Worm (Caenorhabditis elegans) whole organism, L1 larva: ENCODE results near the gene C44H9.4.

Experiments
- C04F5.9 ChIP-seq: sonication (generic microtip); optimal IDR thresholded peaks from 2 replicates; lab custom pipeline; 2016; ENCODE audit warnings: missing genetic modification characterization, missing compliant biosample characterization
- alr-1 ChIP-seq: fragments of 200-800 bp; sonication (Bioruptor generic); optimal IDR thresholded peaks from 2 replicates; lab custom pipeline; 2018; ENCODE audit warnings: borderline replicate concordance, mild to moderate bottlenecking, missing genetic modification characterization, missing compliant biosample characterization
- aly-2 ChIP-seq: fragments of 150-350 bp; optimal IDR thresholded peaks from 2 replicates; lab custom pipeline; 2014; ENCODE audit warnings: missing biosample characterization, missing genetic modification characterization
- blmp-1 ChIP-seq: fragments of 150-350 bp; optimal IDR thresholded peaks from 2 replicates; lab custom pipeline; 2014; ENCODE audit warnings: missing biosample characterization, missing genetic modification characterization
- ceh-63 ChIP-seq: fragments of 200-800 bp; sonication (Bioruptor generic); optimal IDR thresholded peaks from 2 replicates; lab custom pipeline; 2018; ENCODE audit warnings: mild to moderate bottlenecking, missing genetic modification characterization, missing compliant biosample characterization
- ceh-8 ChIP-seq: fragments of 200-800 bp; sonication (Bioruptor generic); optimal IDR thresholded peaks from 2 replicates; lab custom pipeline; 2018; ENCODE audit warnings: mild to moderate bottlenecking, missing genetic modification characterization, moderate library complexity, missing compliant biosample characterization
- ceh-82 ChIP-seq, 3 experiments: fragments of 150-350 bp in 1 of 3; sonication (generic microtip) in 2 of 3; optimal IDR thresholded peaks; 2 replicates each; lab custom pipeline; 2014 to 2017; ENCODE audit warnings: missing biosample characterization in 3 of 3, missing genetic modification characterization in 3 of 3
- ceh-88 ChIP-seq: fragments of 200-800 bp; sonication (Bioruptor generic); IDR thresholded peaks from 2 replicates; pipeline ENCODE4 v1.3.6; 2022; ENCODE audit warnings: missing genetic modification characterization, missing compliant biosample characterization
- dsc-1 ChIP-seq: sonication (generic microtip); optimal IDR thresholded peaks from 2 replicates; lab custom pipeline; 2016; ENCODE audit warnings: mild to moderate bottlenecking, missing genetic modification characterization, missing compliant biosample characterization
- elt-2 ChIP-seq: sonication (generic microtip); optimal IDR thresholded peaks from 2 replicates; lab custom pipeline; 2016; ENCODE audit warnings: missing genetic modification characterization, mild to moderate bottlenecking, inconsistent platforms, missing compliant biosample characterization, missing genetic modification reagents
- elt-3 ChIP-seq, 6 experiments: fragments of 150-350 bp in 1 of 6; sonication (generic microtip); optimal IDR thresholded peaks; 2 replicates each; lab custom pipeline; 2017 to 2018; ENCODE audit warnings: missing biosample characterization in 6 of 6, missing genetic modification characterization in 6 of 6, inconsistent platforms in 1 of 6
- ets-5 ChIP-seq: fragments of 200-800 bp; sonication (Bioruptor generic); IDR thresholded peaks from 2 replicates; pipeline ENCODE4 v1.3.6; 2022; ENCODE audit warnings: missing genetic modification characterization, missing compliant biosample characterization
- hlh-4 ChIP-seq: sonication (generic microtip); optimal IDR thresholded peaks from 2 replicates; lab custom pipeline; 2016; ENCODE audit warnings: mild to moderate bottlenecking, missing genetic modification characterization, missing compliant biosample characterization
- irx-1 ChIP-seq: sonication (generic microtip); optimal IDR thresholded peaks from 2 replicates; lab custom pipeline; 2016; ENCODE audit warnings: missing genetic modification characterization, missing compliant biosample characterization
- lin-15B ChIP-seq: fragments of 150-350 bp; sonication (generic microtip); optimal IDR thresholded peaks from 3 replicates; lab custom pipeline; 2014; ENCODE audit warnings: missing biosample characterization, missing genetic modification characterization
- lin-35 ChIP-seq, 2 experiments: fragments of 150-350 bp; optimal IDR thresholded peaks; 2 replicates each; lab custom pipeline; 2014; ENCODE audit warnings: missing biosample characterization in 2 of 2, missing genetic modification characterization in 2 of 2, missing genetic modification reagents in 2 of 2
- mdl-1 ChIP-seq, 2 experiments: fragments of 150-350 bp; optimal IDR thresholded peaks; 2 replicates each; lab custom pipeline; 2014 to 2017; ENCODE audit warnings: missing biosample characterization in 2 of 2, missing genetic modification characterization in 2 of 2, inconsistent platforms in 1 of 2
- nhr-19 ChIP-seq: fragments of 200-800 bp; sonication (Bioruptor generic); conservative IDR thresholded peaks from 2 replicates; pipeline ENCODE4 v1.3.6; 2022; ENCODE audit warnings: missing genetic modification characterization, missing compliant biosample characterization
- nhr-20 ChIP-seq: sonication (generic microtip); optimal IDR thresholded peaks from 2 replicates; lab custom pipeline; 2016; ENCODE audit warnings: mild to moderate bottlenecking, missing genetic modification characterization, missing compliant biosample characterization
- nhr-28 ChIP-seq: fragments of 150-350 bp; optimal IDR thresholded peaks from 2 replicates; lab custom pipeline; 2014; ENCODE audit warnings: missing biosample characterization, missing genetic modification characterization
- nhr-47 ChIP-seq: sonication (generic microtip); optimal IDR thresholded peaks from 2 replicates; lab custom pipeline; 2016; ENCODE audit warnings: mild to moderate bottlenecking, missing genetic modification characterization, moderate library complexity, missing compliant biosample characterization
- nhr-90 ChIP-seq: sonication (generic microtip); optimal IDR thresholded peaks from 2 replicates; lab custom pipeline; 2016; ENCODE audit warnings: mild to moderate bottlenecking, missing genetic modification characterization, missing compliant biosample characterization; ENCODE audit not compliant: poor library complexity
- pag-3 ChIP-seq: sonication (generic microtip); optimal IDR thresholded peaks from 2 replicates; lab custom pipeline; 2017; ENCODE audit warnings: missing genetic modification characterization, mild to moderate bottlenecking, missing compliant biosample characterization, antibody characterized with exemption, borderline replicate concordance; ENCODE audit not compliant: insufficient read depth
- pax-3 ChIP-seq: fragments of 200-800 bp; sonication (Bioruptor generic); optimal IDR thresholded peaks from 2 replicates; lab custom pipeline; 2018; ENCODE audit warnings: mild to moderate bottlenecking, missing genetic modification characterization, moderate library complexity, missing compliant biosample characterization
- rnt-1 ChIP-seq: sonication (generic microtip); optimal IDR thresholded peaks from 2 replicates; lab custom pipeline; 2016; ENCODE audit warnings: mild to moderate bottlenecking, missing genetic modification characterization, moderate library complexity, missing compliant biosample characterization
- snpc-4 ChIP-seq: fragments of 150-350 bp; optimal IDR thresholded peaks from 2 replicates; lab custom pipeline; 2014; ENCODE audit warnings: missing biosample characterization, missing genetic modification characterization
- sox-4 ChIP-seq: sonication (generic microtip); optimal IDR thresholded peaks from 2 replicates; lab custom pipeline; 2016; ENCODE audit warnings: missing genetic modification characterization, missing compliant biosample characterization
- tlp-1 ChIP-seq: fragments of 150-350 bp; optimal IDR thresholded peaks from 2 replicates; lab custom pipeline; 2014; ENCODE audit warnings: missing biosample characterization, missing genetic modification characterization
- unc-30 ChIP-seq: sonication (generic microtip); optimal IDR thresholded peaks from 2 replicates; lab custom pipeline; 2017; ENCODE audit warnings: missing biosample characterization, missing genetic modification characterization
- unc-62 ChIP-seq: fragments of 150-350 bp; optimal IDR thresholded peaks from 2 replicates; lab custom pipeline; 2014; ENCODE audit warnings: missing biosample characterization, missing genetic modification reagents, missing genetic modification characterization
- unc-86 ChIP-seq: sonication (generic microtip); optimal IDR thresholded peaks from 2 replicates; lab custom pipeline; 2016; ENCODE audit warnings: missing genetic modification characterization, missing compliant biosample characterization
- unc-98 ChIP-seq: fragments of 200-800 bp; sonication (Bioruptor generic); IDR thresholded peaks from 2 replicates; pipeline ENCODE4 v1.3.6; 2022; ENCODE audit warnings: missing genetic modification characterization, missing compliant biosample characterization

C44H9.4 gene

DNA sequence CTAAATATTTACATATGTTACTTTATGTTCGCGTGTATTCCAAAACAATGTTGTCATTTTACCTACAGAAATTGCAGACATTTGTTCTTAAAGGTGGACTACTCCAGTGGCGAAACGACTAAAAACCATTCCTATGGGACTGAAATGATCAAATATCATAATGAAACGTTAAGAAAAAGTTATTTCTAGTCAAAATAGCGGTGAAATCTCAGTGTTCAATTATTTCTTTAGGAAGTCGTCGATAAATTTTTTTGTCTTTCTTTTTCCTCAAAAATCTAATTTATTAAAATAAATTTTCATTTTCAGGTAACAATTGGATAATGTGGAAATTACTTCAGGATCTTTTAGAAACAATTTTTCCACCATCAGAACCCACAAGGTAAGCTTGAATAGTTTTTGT lies at the start of gene C44H9.4:
Gene C44H9.4 (plus strand): TSS at position 301 of the 400 bp plus-strand sequence.
- TF ChIP-seq nhr-28 (tag; lab: Kevin White, UChicago) (no peak), pax-3 (tag; lab: Kevin White, UChicago) (no peak), sox-4 (tag; lab: Kevin White, UChicago) (no peak), rnt-1 (no peak), nhr-90 (tag; lab: Kevin White, UChicago) (no peak), elt-3 (tag; optimal IDR thresholded peaks at IDR 0.05; lab: Kevin White, UChicago) (no peak), blmp-1 (no peak)

ce11 chrV:12786340-12786739 lies 49.1 kb upstream of the C44H9.4 start:
- TF ChIP-seq dsc-1 (tag; lab: Kevin White, UChicago) (peak; percentile 59), irx-1 (tag; lab: Kevin White, UChicago) (no peak), lin-15B (tag; lab: Kevin White, UChicago) (no peak), pax-3 (tag; lab: Kevin White, UChicago) (peak; percentile 68), lin-35 (GFP tag; optimal IDR thresholded peaks at IDR 0.05; lab: Kevin White, UChicago) (no peak)

- TF ChIP-seq alr-1 (tag; lab: Kevin White, UChicago) (no peak), hlh-4 (no peak), unc-30 (no peak), ceh-63 (GFP tag; lab: Kevin White, UChicago) (no peak), blmp-1 (peak; percentile 35), irx-1 (tag; lab: Kevin White, UChicago) (no peak), nhr-20 (tag; lab: Kevin White, UChicago) (no peak)
These were observed 48.5 kb upstream of the C44H9.4 start, which contains the start of gene fkb-4 for ce11 chrV:12787026-12787425. TSS of gene fkb-4 (minus strand) at chrV:12787126.

- TF ChIP-seq nhr-47 (tag; lab: Kevin White, UChicago) (no peak), ceh-82 (tag; optimal IDR thresholded peaks at IDR 0.05; lab: Kevin White, UChicago) (no peak), snpc-4 (tag; lab: Kevin White, UChicago) (no peak), nhr-19 (no peak), C04F5.9 (tag; lab: Kevin White, UChicago) (no peak), aly-2 (no peak), pag-3 (tag; lab: Kevin White, UChicago) (no peak), sox-4 (tag; lab: Kevin White, UChicago) (no peak), mdl-1 (tag; optimal IDR thresholded peaks at IDR 0.05; lab: Kevin White, UChicago) (no peak), hlh-4 (no peak), nhr-90 (tag; lab: Kevin White, UChicago) (no peak), pax-3 (tag; lab: Kevin White, UChicago) (no peak), ets-5 (GFP tag; lab: Robert Waterston, UW) (no peak), tlp-1 (tag; lab: Kevin White, UChicago) (no peak), unc-98 (GFP tag; lab: Robert Waterston, UW) (no peak), unc-86 (tag; lab: Kevin White, UChicago) (no peak), lin-15B (tag; lab: Kevin White, UChicago) (no peak)
These were observed 47.0 kb upstream of the C44H9.4 start, which contains the start of gene srbc-44 for ce11 chrV:12788451-12788850. TSS of gene srbc-44 (minus strand) at chrV:12788551.

- TF ChIP-seq snpc-4 (tag; lab: Kevin White, UChicago) = no peak
- TF ChIP-seq elt-2 (tag; lab: Kevin White, UChicago) = peak; percentile 7
These were observed 45.3 kb upstream of the C44H9.4 start, which contains the start of gene srbc-43 for ce11 chrV:12790188-12790587. TSS of gene srbc-43 (minus strand) at chrV:12790518.

DNA sequence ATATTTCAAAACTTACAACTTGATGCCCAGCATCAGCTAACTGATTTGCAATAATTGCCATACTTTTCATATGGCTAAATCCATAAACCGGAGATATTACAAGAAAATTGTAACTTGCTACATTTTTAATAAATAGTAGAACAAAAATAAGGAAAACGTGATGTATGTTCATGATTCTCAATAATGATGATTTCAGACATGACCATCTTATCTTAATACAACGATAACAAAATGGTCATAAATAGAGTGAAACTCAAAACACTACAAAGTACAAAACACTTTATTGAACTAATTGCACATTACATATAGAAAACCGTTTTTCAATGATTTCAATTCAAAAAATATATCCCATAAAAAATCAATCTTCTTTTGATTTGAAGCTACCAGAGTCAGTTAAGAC lies 42.7 kb upstream of the C44H9.4 start, which contains the start of gene ugt-5:
Gene ugt-5 (minus strand): TSS at position 214 of the 400 bp plus-strand sequence.
- TF ChIP-seq ceh-8 (GFP tag; lab: Kevin White, UChicago) (no peak), unc-62 (no peak), lin-35 (GFP tag; optimal IDR thresholded peaks at IDR 0.05; lab: Kevin White, UChicago) (peak in 1 of 2 experiments; percentile 37), elt-2 (tag; lab: Kevin White, UChicago) (peak; percentile 48), ceh-88 (GFP tag; lab: Robert Waterston, UW) (no peak)
